Fruit fly (Drosophila melanogaster): ENCODE data around the gene cas.

cas gene

DNA sequence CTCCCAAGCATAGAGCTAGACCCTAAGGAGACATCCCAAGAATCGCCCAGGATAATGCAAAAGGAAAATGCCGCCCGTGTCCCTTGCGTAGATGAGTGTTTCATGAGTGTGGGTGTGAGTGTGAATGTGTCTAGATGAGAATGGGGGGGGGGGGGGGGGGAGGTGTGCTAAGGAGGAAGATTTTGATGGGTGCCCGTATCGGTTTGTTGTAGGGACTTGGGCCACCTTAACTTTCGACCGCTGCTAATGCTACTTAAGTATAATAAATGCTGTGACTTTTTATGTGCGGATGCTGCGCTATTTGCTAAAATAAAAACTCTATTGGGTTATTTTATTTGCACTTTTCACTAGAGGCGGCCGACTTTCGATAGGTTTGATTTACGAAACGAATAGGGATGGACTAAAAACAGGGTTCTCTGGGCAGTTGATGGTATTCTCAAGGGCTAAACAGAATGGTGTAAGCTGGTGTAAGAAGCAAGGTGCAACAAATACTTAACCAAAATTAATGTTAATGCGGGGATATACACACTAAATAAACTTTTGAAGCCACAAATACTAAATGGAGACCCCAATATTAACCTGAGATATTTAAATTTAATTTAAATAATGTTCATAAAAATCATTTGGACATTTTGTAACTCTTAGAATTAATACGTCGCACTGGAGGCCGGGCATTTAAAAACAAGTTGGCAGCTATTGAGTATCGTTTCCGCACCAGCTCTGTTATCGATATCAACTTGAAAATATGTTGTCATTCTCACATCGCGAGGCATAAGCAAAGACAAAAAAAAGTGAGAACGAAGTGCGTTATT is 47.5 kb downstream of the cas start, which contains the start of the genes Xe7 and Atg17 (continued):
- 0 out of 3 replicates have a peak, but pooled peaks have one; percentile 52 for TF ChIP-seq CG6791 (GFP tag; IDR thresholded peaks at IDR 0.05; ENCODE audit: partially characterized antibody)

All from whole organism, embryonic.